Worm (Caenorhabditis elegans) whole organism, L2 larva: Measurements from ENCODE around the gene col-75.

ENCODE experiments used
- alr-1 ChIP-seq: fragments of 150-350 bp; optimal IDR thresholded peaks from 2 replicates; lab custom pipeline; 2014; ENCODE audit warnings: missing biosample characterization, missing genetic modification characterization
- ceh-82 ChIP-seq: fragments of 150-350 bp; optimal IDR thresholded peaks from 2 replicates; lab custom pipeline; 2014; ENCODE audit warnings: missing biosample characterization, missing genetic modification characterization
- lin-13 ChIP-seq: fragments of 150-350 bp; optimal IDR thresholded peaks from 2 replicates; lab custom pipeline; 2014; ENCODE audit warnings: missing biosample characterization, missing genetic modification reagents, missing genetic modification characterization
- mab-5 ChIP-seq: fragments of 150-350 bp; optimal IDR thresholded peaks from 2 replicates; lab custom pipeline; 2014; ENCODE audit warnings: missing biosample characterization, missing genetic modification characterization
- nhr-237 ChIP-seq: fragments of 150-350 bp; optimal IDR thresholded peaks from 2 replicates; lab custom pipeline; 2014; ENCODE audit warnings: missing biosample characterization, missing genetic modification characterization
- sma-9 ChIP-seq, 2 experiments: fragments of 150-350 bp in 1 of 2; sonication (generic microtip) in 1 of 2; optimal IDR thresholded peaks; 2 replicates each; lab custom pipeline; 2014 to 2016; ENCODE audit warnings: missing genetic modification characterization in 2 of 2, mild to moderate bottlenecking in 1 of 2, missing biosample characterization in 1 of 2, missing compliant biosample characterization in 1 of 2, missing genetic modification reagents in 1 of 2, moderate library complexity in 1 of 2
- unc-39 ChIP-seq: fragments of 150-350 bp; optimal IDR thresholded peaks from 2 replicates; lab custom pipeline; 2014; ENCODE audit warnings: missing biosample characterization, missing genetic modification characterization
- unc-55 ChIP-seq: fragments of 150-350 bp; sonication (generic microtip); optimal IDR thresholded peaks from 3 replicates; lab custom pipeline; 2014; ENCODE audit warnings: missing biosample characterization, missing genetic modification reagents, missing genetic modification characterization
- unc-62 ChIP-seq: fragments of 150-350 bp; optimal IDR thresholded peaks from 2 replicates; lab custom pipeline; 2014; ENCODE audit warnings: missing biosample characterization, missing genetic modification reagents, missing genetic modification characterization

DNA sequence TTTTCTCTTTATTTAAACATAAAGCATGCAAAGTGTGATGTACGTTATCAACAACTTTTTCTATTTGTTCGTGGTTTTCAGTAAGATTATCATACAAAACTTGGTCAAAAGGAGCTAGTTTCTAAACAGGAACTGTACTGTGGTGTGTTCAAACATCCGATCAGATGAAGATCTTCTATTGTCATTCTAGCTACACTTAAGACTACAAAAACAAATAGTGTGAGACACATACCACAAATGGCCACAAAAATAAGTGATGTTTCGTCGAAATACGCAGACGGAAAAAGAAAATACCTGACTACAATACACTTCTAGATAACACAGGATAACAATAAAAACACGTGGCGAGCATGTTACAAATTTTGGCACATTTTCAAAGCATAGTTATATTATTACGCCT is 22.6 kb downstream of the col-75 start:
- TF ChIP-seq sma-9 (GFP tag; optimal IDR thresholded peaks at IDR 0.05; lab: Kevin White, UChicago) (no peak), sma-9 (tag; optimal IDR thresholded peaks at IDR 0.05; lab: Kevin White, UChicago) (no peak), ceh-82 (tag; lab: Kevin White, UChicago) (no peak), unc-55 (GFP tag; lab: Kevin White, UChicago) (no peak), unc-39 (no peak), lin-13 (GFP tag; lab: Kevin White, UChicago) (no peak), unc-62 (GFP tag; lab: Kevin White, UChicago) (no peak), alr-1 (no peak), nhr-237 (tag; lab: Kevin White, UChicago) (no peak), mab-5 (tag; lab: Kevin White, UChicago) (no peak)
